Fruit fly (Drosophila melanogaster) whole organism, pupa: ENCODE measurements around the gene CG17781.

ENCODE experiments used
- CG10348 ChIP-seq: fragments of 200-800 bp; sonication (Bioruptor generic); IDR thresholded peaks from 2 replicates; pipeline ENCODE4 v1.3.6; 2022; ENCODE audit warnings: missing biosample characterization, missing genetic modification characterization
- CG12605 ChIP-seq: fragments of 200-800 bp; sonication (Bioruptor generic); IDR thresholded peaks from 2 replicates; pipeline ENCODE4 v1.3.6; 2022; ENCODE audit warnings: missing biosample characterization, missing genetic modification characterization
- CG13204 ChIP-seq: fragments of 200-800 bp; sonication (Bioruptor generic); optimal IDR thresholded peaks from 2 replicates; lab custom pipeline; 2018; ENCODE audit warnings: missing biosample characterization, mild to moderate bottlenecking, missing genetic modification characterization, moderate library complexity
- CG14655 ChIP-seq: fragments of 200-800 bp; sonication (Bioruptor generic); optimal IDR thresholded peaks from 3 replicates; lab custom pipeline; 2017; ENCODE audit warnings: mild to moderate bottlenecking, missing biosample characterization, missing genetic modification reagents, missing genetic modification characterization
- CG15710 ChIP-seq: fragments of 200-800 bp; sonication (Bioruptor generic); optimal IDR thresholded peaks from 2 replicates; lab custom pipeline; 2018; ENCODE audit warnings: missing biosample characterization, mild to moderate bottlenecking, missing genetic modification characterization, moderate library complexity
- CG17806 ChIP-seq: fragments of 200-800 bp; sonication (Bioruptor generic); optimal IDR thresholded peaks from 2 replicates; lab custom pipeline; 2018; ENCODE audit warnings: missing biosample characterization, mild to moderate bottlenecking, missing genetic modification characterization, moderate library complexity
- CG32121 ChIP-seq: fragments of 200-800 bp; sonication (Bioruptor generic); IDR thresholded peaks from 2 replicates; pipeline ENCODE4 v1.3.6; 2022; ENCODE audit warnings: missing biosample characterization, missing genetic modification characterization
- CG34367 ChIP-seq: fragments of 200-800 bp; sonication (Bioruptor generic); optimal IDR thresholded peaks from 2 replicates; lab custom pipeline; 2018; ENCODE audit warnings: missing biosample characterization, mild to moderate bottlenecking, missing genetic modification characterization
- CG4496 ChIP-seq: fragments of 200-800 bp; sonication (Bioruptor generic); IDR thresholded peaks from 3 replicates; pipeline ENCODE4 v1.3.6; 2022; ENCODE audit warnings: missing biosample characterization, missing genetic modification characterization
- CG8159 ChIP-seq: fragments of 200-800 bp; sonication (Bioruptor generic); optimal IDR thresholded peaks from 3 replicates; lab custom pipeline; 2018; ENCODE audit warnings: missing biosample characterization, mild to moderate bottlenecking, missing genetic modification characterization, moderate library complexity
- CG8301 ChIP-seq: fragments of 200-800 bp; sonication (Bioruptor generic); optimal IDR thresholded peaks from 2 replicates; lab custom pipeline; 2018; ENCODE audit warnings: missing biosample characterization, mild to moderate bottlenecking, missing genetic modification characterization
- CG9948 ChIP-seq: fragments of 200-800 bp; sonication (Bioruptor generic); optimal IDR thresholded peaks from 2 replicates; lab custom pipeline; 2018; ENCODE audit warnings: missing biosample characterization, mild to moderate bottlenecking, missing genetic modification characterization, moderate library complexity
- D1 ChIP-seq: fragments of 200-800 bp; sonication (Bioruptor generic); optimal IDR thresholded peaks from 2 replicates; lab custom pipeline; 2018; ENCODE audit warnings: missing biosample characterization, mild to moderate bottlenecking, missing genetic modification characterization, moderate library complexity
- EcR ChIP-seq: fragments of 200-800 bp; sonication (Bioruptor generic); optimal IDR thresholded peaks from 3 replicates; lab custom pipeline; 2019; ENCODE audit warnings: missing biosample characterization, missing genetic modification characterization, mild to moderate bottlenecking, moderate library complexity, missing genetic modification reagents
- Ets98B ChIP-seq: fragments of 200-800 bp; sonication (Bioruptor generic); IDR thresholded peaks from 2 replicates; pipeline ENCODE4 v1.3.6; 2022; ENCODE audit warnings: missing biosample characterization, missing genetic modification characterization
- Pif1A ChIP-seq: fragments of 200-800 bp; sonication (Bioruptor generic); optimal IDR thresholded peaks from 3 replicates; lab custom pipeline; 2016; ENCODE audit warnings: missing biosample characterization, missing genetic modification characterization
- Pif1B ChIP-seq: fragments of 200-800 bp; sonication (Bioruptor generic); optimal IDR thresholded peaks from 3 replicates; lab custom pipeline; 2016; ENCODE audit warnings: missing biosample characterization, missing genetic modification characterization
- Snoo ChIP-seq: fragments of 200-800 bp; sonication (Bioruptor generic); optimal IDR thresholded peaks from 3 replicates; lab custom pipeline; 2017; ENCODE audit warnings: missing biosample characterization, mild to moderate bottlenecking, missing genetic modification characterization, inconsistent platforms
- fd96Ca ChIP-seq: fragments of 200-800 bp; sonication (Bioruptor generic); IDR thresholded peaks from 3 replicates; pipeline ENCODE4 v1.3.6; 2022; ENCODE audit warnings: missing biosample characterization, missing genetic modification characterization
- gl ChIP-seq: fragments of 200-800 bp; sonication (Bioruptor generic); optimal IDR thresholded peaks from 2 replicates; lab custom pipeline; 2018; ENCODE audit warnings: missing biosample characterization, mild to moderate bottlenecking, missing genetic modification characterization
- rn ChIP-seq: fragments of 200-800 bp; sonication (Bioruptor generic); IDR thresholded peaks from 2 replicates; pipeline ENCODE4 v1.3.6; 2022; ENCODE audit warnings: missing biosample characterization, missing genetic modification characterization

CG17781 gene

dm6 chr3R:24359957-24360356, 15.5 kb downstream of the CG17781 start, which contains the start of gene CG18528:
Gene CG18528 (minus strand): TSS chr3R:24360144.
- TF ChIP-seq CG12605 (GFP tag; lab: Robert Waterston, UW): no peak
- no peak for TF ChIP-seq CG8159 (tag; lab: Kevin White, UChicago)
- no peak for TF ChIP-seq Ets98B (GFP tag; lab: Robert Waterston, UW)
- no peak for TF ChIP-seq EcR (GFP tag; lab: Kevin White, UChicago)
- TF ChIP-seq gl (tag; lab: Kevin White, UChicago): no peak
- TF ChIP-seq CG34367 (tag; lab: Kevin White, UChicago): no peak
- no peak for TF ChIP-seq CG17806
- TF ChIP-seq CG10348: no peak
- TF ChIP-seq rn: no peak
- no peak for TF ChIP-seq CG8301 (tag; lab: Kevin White, UChicago)
- no peak for TF ChIP-seq Pif1B (GFP tag; lab: Kevin White, UChicago)
- no peak for TF ChIP-seq Snoo (tag; lab: Kevin White, UChicago)
- no peak for TF ChIP-seq fd96Ca
- TF ChIP-seq D1 (tag; lab: Kevin White, UChicago): no peak
- no peak for TF ChIP-seq CG13204
- no peak for TF ChIP-seq CG15710
- TF ChIP-seq CG9948: no peak
- no peak for TF ChIP-seq CG14655 (GFP tag; lab: Kevin White, UChicago)
- no peak for TF ChIP-seq Pif1A (GFP tag; lab: Kevin White, UChicago)
- TF ChIP-seq, all 21 proteins: peak for 0

- TF ChIP-seq Ets98B (GFP tag; lab: Robert Waterston, UW) (no peak), gl (tag; lab: Kevin White, UChicago) (no peak), CG8159 (tag; lab: Kevin White, UChicago) (no peak), EcR (GFP tag; lab: Kevin White, UChicago) (no peak), CG9948 (no peak), CG32121 (no peak), Snoo (tag; lab: Kevin White, UChicago) (no peak), CG17806 (no peak), Pif1A (GFP tag; lab: Kevin White, UChicago) (no peak), CG8301 (tag; lab: Kevin White, UChicago) (no peak), CG14655 (GFP tag; lab: Kevin White, UChicago) (no peak), CG34367 (tag; lab: Kevin White, UChicago) (no peak), fd96Ca (no peak), CG12605 (GFP tag; lab: Robert Waterston, UW) (no peak)
- TF ChIP-seq, all 21 proteins: peak for 0
Observed at dm6 chr3R:24357698-24358097, 17.8 kb downstream of the CG17781 start, which contains the start of gene Golgin84. Gene Golgin84 (minus strand): TSS chr3R:24357938.

- TF ChIP-seq CG32121 (no peak), fd96Ca (no peak), EcR (GFP tag; lab: Kevin White, UChicago) (no peak), CG13204 (no peak), CG9948 (no peak), CG14655 (GFP tag; lab: Kevin White, UChicago) (no peak), rn (no peak), Snoo (tag; lab: Kevin White, UChicago) (no peak), CG12605 (GFP tag; lab: Robert Waterston, UW) (no peak), Ets98B (GFP tag; lab: Robert Waterston, UW) (no peak)
Observed at dm6 chr3R:24353448-24353847, 22.0 kb downstream of the CG17781 start.

dm6 chr3R:24348420-24349190, 26.9 kb downstream of the CG17781 start, which contains the start of the genes CG5746 and CG6454:
Gene CG5746 (minus strand): TSS chr3R:24348791.
Gene CG6454 (plus strand): TSS chr3R:24349182.
- TF ChIP-seq CG15710 (peak; percentile 38), CG12605 (GFP tag; lab: Robert Waterston, UW) (no peak), CG4496 (0 out of 3 replicates have a peak, but pooled peaks have one; percentile 12)

dm6 chr3R:24341251-24341650, 34.2 kb downstream of the CG17781 start, which contains the start of gene Ms:
Gene Ms (plus strand): TSS chr3R:24341551.
- TF ChIP-seq CG12605 (GFP tag; lab: Robert Waterston, UW) (peak; percentile 37; the same call in 1 of the 2 replicates), Snoo (tag; lab: Kevin White, UChicago) (no peak), CG17806 (no peak)

dm6 chr3R:24336622-24337021, 38.8 kb downstream of the CG17781 start, which contains the start of gene CG6432:
Gene CG6432 (plus strand): TSS chr3R:24336922.
- no peak for TF ChIP-seq CG15710
- no peak for TF ChIP-seq Pif1A (GFP tag; lab: Kevin White, UChicago)
- no peak for TF ChIP-seq EcR (GFP tag; lab: Kevin White, UChicago)
- no peak for TF ChIP-seq gl (tag; lab: Kevin White, UChicago)
